Fruit fly (Drosophila melanogaster) whole organism, prepupa: ENCODE results near the gene CG10365.

Experiments
- CG1621 ChIP-seq: fragments of 200-800 bp; sonication (Bioruptor generic); optimal IDR thresholded peaks from 3 replicates; lab custom pipeline; 2018; ENCODE audit warnings: missing biosample characterization, mild to moderate bottlenecking, missing genetic modification characterization
- CG3032 ChIP-seq: fragments of 200-800 bp; optimal IDR thresholded peaks from 2 replicates; lab custom pipeline; 2019; ENCODE audit warnings: missing biosample characterization, mild to moderate bottlenecking, missing genetic modification characterization, moderate library complexity
- Eip75B ChIP-seq: fragments of 200-800 bp; sonication (Bioruptor generic); optimal IDR thresholded peaks from 3 replicates; lab custom pipeline; 2016; ENCODE audit warnings: missing biosample characterization, missing genetic modification characterization
- Gug ChIP-seq: fragments of 200-800 bp; sonication (Bioruptor generic); IDR thresholded peaks from 2 replicates; pipeline ENCODE4 v1.3.6; 2022; ENCODE audit warnings: missing biosample characterization, missing genetic modification characterization
- Hr4 ChIP-seq: fragments of 200-800 bp; sonication (Bioruptor generic); optimal IDR thresholded peaks from 3 replicates; lab custom pipeline; 2016; ENCODE audit warnings: missing biosample characterization, missing genetic modification characterization
- Sox102F ChIP-seq: fragments of 200-800 bp; sonication (Bioruptor generic); optimal IDR thresholded peaks from 2 replicates; lab custom pipeline; 2016; ENCODE audit warnings: missing biosample characterization, mild to moderate bottlenecking, missing genetic modification characterization
- Sox14 ChIP-seq: fragments of 200-800 bp; sonication (Bioruptor generic); optimal IDR thresholded peaks from 3 replicates; lab custom pipeline; 2016; ENCODE audit warnings: missing biosample characterization, missing genetic modification characterization
- cyc ChIP-seq: fragments of 200-800 bp; sonication (Bioruptor generic); optimal IDR thresholded peaks from 3 replicates; lab custom pipeline; 2016; ENCODE audit warnings: missing biosample characterization, missing genetic modification characterization
- fd59A ChIP-seq: fragments of 200-800 bp; sonication (Bioruptor generic); optimal IDR thresholded peaks from 2 replicates; lab custom pipeline; 2017; ENCODE audit warnings: missing biosample characterization, mild to moderate bottlenecking, missing genetic modification characterization, missing genetic modification reagents
- pdm3 ChIP-seq: fragments of 200-800 bp; sonication (Bioruptor generic); optimal IDR thresholded peaks from 3 replicates; lab custom pipeline; 2016; ENCODE audit warnings: missing biosample characterization, missing genetic modification characterization
- svp ChIP-seq: fragments of 200-800 bp; sonication (Bioruptor generic); peaks from one replicate; lab custom pipeline; 2016; ENCODE audit warnings: missing biosample characterization, missing genetic modification characterization
- vri ChIP-seq: fragments of 200-800 bp; sonication (Bioruptor generic); optimal IDR thresholded peaks from 3 replicates; lab custom pipeline; 2016; ENCODE audit warnings: missing biosample characterization, mild to moderate bottlenecking, missing genetic modification characterization

dm6 chr3R:23694579-23695033 lies 28.5 kb upstream of the CG10365 start, which contains the start of gene CG10254:
- TF ChIP-seq CG3032 (tag; lab: Kevin White, UChicago) = no peak
- no peak for TF ChIP-seq cyc (GFP tag; lab: Kevin White, UChicago)
- TF ChIP-seq CG1621 (tag; lab: Kevin White, UChicago) = no peak
- TF ChIP-seq vri (GFP tag; lab: Kevin White, UChicago) = no peak
- TF ChIP-seq fd59A (GFP tag; lab: Kevin White, UChicago) = no peak
- TF ChIP-seq Gug (GFP tag; lab: Robert Waterston, UW) = no peak
- no peak for TF ChIP-seq pdm3 (GFP tag; lab: Kevin White, UChicago)
- no peak for TF ChIP-seq Hr4 (GFP tag; lab: Kevin White, UChicago)
- no peak for TF ChIP-seq svp (GFP tag; lab: Kevin White, UChicago)
- no peak for TF ChIP-seq Eip75B
- TF ChIP-seq Sox14 (GFP tag; lab: Kevin White, UChicago) = no peak
- TF ChIP-seq Sox102F = no peak
